Fruit fly (Drosophila melanogaster) S2 (cell line): ENCODE results near the gene drn.

Experiments
- CG8478 ChIP-seq: fragments of >200 bp; optimal IDR thresholded peaks from 2 replicates; lab custom pipeline; 2018
- CTCF ChIP-seq, 2 experiments: fragments of >200 bp; optimal IDR thresholded peaks; 2 replicates each; lab custom pipeline; 2018

DNA sequence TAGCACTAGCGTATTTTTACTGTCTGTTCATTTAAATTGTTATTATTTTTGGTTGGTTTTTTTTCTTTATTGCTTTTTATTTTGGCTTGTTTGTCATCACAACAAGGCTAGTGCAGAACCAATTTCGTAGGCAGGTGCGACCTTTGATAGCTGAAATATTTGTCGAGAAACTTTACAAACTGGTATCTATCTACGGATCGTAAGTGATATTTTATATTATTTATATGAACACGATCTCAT is at the start of gene drn:
- TF ChIP-seq CTCF (optimal IDR thresholded peaks at IDR 0.05; lab: Kevin White, UChicago) = no peak
- no peak for TF ChIP-seq CG8478 (lab: Kevin White, UChicago)
